Worm (Caenorhabditis elegans) whole organism, dauer: Measurements from ENCODE around the gene dmsr-14.

Source experiments
- unc-62 ChIP-seq: sonication (generic microtip); optimal IDR thresholded peaks from 2 replicates; lab custom pipeline; 2017; ENCODE audit warnings: missing biosample characterization, missing genetic modification reagents, missing genetic modification characterization

Gene dmsr-14

DNA sequence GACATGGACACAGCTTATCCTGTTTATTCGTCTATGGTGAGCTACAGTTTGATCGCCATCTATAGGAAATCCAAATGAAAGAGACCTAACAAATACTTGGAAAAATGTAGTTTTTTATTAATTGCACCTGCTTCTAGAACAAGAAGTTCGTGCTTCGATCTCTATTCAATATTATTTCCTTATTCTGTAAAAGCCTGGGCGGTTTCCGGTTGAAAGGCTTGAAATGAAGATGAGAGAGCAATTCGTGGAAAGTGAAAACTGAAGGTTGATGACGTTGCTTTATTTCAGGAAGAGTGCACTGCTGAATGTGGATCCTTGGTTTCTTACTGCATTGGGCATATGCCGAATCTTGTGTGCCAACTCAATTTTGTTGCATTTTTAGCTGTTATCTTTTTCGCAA lies 36.4 kb downstream of the dmsr-14 start:
- no peak for TF ChIP-seq unc-62

DNA sequence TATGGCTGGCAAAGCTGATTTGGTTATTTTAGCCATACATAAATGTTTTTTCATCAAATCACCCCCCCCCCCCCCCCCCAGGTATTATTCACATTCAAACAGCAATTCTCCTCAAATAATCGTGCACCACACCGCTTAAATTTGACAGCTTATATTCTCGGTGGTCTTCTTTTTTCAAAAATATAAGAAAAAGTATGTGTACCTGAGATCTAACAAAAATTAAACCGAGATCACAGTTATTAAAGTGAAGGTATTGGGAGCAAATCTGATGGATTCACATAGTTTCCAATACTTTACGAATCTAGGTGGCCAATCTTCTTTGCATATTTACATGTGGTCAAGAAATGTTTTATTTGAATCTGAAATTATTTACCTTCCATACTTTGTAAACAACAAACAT lies 36.9 kb downstream of the dmsr-14 start, which contains the start of gene ZC404.15:
ZC404.15 (plus strand) TSS at position 301 of the 400 bp plus-strand sequence.
- TF ChIP-seq unc-62: no peak

DNA sequence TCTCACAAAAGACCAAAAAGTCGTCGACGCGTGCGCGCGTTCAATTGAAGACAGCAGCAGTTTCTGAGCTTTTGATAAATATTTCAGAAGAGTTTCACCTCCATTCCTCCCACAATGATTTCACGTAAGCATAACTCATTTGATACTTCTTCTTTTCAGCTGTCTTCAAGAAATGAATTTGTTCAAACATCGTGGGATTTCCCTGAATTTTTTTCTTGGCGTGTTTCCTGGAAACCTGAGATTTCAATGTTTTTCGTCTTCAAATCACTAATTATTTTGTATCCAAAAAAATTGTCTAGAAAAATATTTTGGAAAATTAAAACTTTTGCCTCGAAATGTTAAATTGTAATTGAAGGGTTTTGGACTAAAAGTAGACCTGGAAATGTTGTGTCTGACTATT lies 38.6 kb downstream of the dmsr-14 start:
- no peak for TF ChIP-seq unc-62

DNA sequence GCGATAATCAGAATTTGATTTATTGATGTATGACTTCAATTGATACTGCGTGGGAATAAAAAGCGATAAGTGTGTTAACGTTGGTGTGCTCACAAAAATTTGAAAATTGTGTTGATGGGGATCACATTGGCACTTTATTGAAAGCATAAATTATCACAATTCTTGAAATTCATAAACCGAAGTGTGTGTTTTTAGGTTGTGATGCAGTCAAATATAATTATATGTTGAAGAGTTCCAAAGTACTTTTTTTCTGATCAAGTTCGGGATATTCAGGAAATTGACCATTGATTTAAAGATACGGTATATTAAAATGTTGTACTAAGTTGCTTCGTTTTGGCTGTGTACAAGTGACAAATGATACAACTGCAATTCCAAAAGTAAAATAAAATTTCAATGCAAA lies 41.4 kb downstream of the dmsr-14 start, which contains the start of gene srh-28:
srh-28 (minus strand) TSS at position 101 of the 400 bp plus-strand sequence.
- TF ChIP-seq unc-62: no peak

ce11 chrV:6773735-6774134 lies 43.3 kb downstream of the dmsr-14 start, which contains the start of gene ZC404.16:
Gene ZC404.16, minus strand, starts transcription at chrV:6773835.
- no peak for TF ChIP-seq unc-62

DNA sequence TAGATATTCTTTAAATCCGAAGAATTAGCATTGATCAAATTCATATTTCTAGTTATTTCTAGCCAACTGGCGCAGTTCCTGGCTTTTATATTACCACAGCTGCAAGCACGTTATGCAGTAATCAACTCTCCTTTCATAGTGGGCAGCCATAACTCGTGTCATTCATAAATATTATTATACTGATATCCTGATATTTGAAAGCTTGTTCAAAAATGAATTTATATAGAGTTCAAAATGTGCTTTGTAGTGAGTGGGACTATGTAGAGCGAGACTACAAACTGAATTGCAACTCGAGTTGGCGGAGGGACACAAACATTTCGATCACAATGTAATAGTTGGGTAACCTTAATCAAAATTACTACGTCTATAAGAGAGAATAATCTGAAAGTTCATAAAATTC lies 45.4 kb downstream of the dmsr-14 start, which contains the start of gene srh-30:
srh-30 (minus strand) TSS at position 101 of the 400 bp plus-strand sequence.
- no peak for TF ChIP-seq unc-62

ce11 chrV:6769440-6769839 lies 47.6 kb downstream of the dmsr-14 start:
- TF ChIP-seq unc-62: no peak

DNA sequence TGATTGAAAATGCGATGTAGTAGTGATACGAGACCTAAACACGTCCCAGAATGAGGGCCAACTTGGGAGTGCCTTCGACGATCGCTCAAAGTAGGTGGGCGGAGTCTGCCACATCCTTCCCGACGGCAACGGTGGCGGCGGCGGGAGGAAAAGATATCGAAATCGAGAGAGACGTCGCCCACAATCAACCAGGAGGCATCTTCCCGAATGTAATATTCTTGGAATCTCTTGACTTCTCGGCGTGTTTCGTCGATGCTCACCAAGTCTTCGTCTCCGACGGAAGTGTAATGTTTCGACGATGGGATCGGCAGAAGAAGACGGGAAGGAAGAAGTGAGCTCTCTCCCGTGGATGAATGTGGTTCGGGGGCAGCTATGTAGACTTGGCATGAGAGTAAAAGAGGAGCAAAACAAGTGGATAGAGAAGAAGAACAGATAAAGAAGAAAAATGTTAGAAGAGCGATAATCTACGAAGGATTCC lies 48.6 kb downstream of the dmsr-14 start, which contains the start of the genes T25F10.1 and clik-1:
T25F10.1 (plus strand) TSS at position 51 of the 478 bp plus-strand sequence.
clik-1 (minus strand) TSS at position 281 of the 478 bp plus-strand sequence.
- no peak for TF ChIP-seq unc-62

DNA sequence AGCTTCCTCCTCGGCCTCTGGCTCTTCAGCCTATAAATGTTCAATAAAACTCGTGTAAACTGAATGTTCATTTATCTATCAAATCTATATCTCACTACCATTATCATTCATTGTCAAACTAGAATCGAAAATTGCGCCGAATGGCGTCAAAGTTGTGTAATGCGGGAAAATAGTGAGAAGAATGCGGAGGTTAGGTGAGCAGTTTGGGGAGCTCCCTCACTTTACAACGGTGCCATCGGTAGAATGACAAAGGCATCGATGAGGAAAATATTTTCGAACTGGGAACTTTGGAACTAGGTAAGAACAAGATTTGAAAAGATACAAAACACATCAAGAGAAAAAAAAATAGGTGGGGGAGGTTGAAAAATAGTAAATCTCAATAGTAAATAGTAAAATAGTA lies 49.5 kb downstream of the dmsr-14 start:
- no peak for TF ChIP-seq unc-62
